Worm (Caenorhabditis elegans) whole organism, L1 larva: Measurements from ENCODE around the gene Y75D11A.3.

Experiments used
- C04F5.9 ChIP-seq: sonication (generic microtip); optimal IDR thresholded peaks from 2 replicates; lab custom pipeline; 2016; ENCODE audit warnings: missing genetic modification characterization, missing compliant biosample characterization
- Y116A8C.19 ChIP-seq: sonication (generic microtip); optimal IDR thresholded peaks from 2 replicates; lab custom pipeline; 2016; ENCODE audit warnings: missing compliant biosample characterization, missing genetic modification characterization, borderline replicate concordance
- alr-1 ChIP-seq: fragments of 200-800 bp; sonication (Bioruptor generic); optimal IDR thresholded peaks from 2 replicates; lab custom pipeline; 2018; ENCODE audit warnings: borderline replicate concordance, mild to moderate bottlenecking, missing genetic modification characterization, missing compliant biosample characterization
- ceh-8 ChIP-seq: fragments of 200-800 bp; sonication (Bioruptor generic); optimal IDR thresholded peaks from 2 replicates; lab custom pipeline; 2018; ENCODE audit warnings: mild to moderate bottlenecking, missing genetic modification characterization, moderate library complexity, missing compliant biosample characterization
- ceh-82 ChIP-seq, 3 experiments: fragments of 150-350 bp in 1 of 3; sonication (generic microtip) in 2 of 3; optimal IDR thresholded peaks; 2 replicates each; lab custom pipeline; 2014 to 2017; ENCODE audit warnings: missing biosample characterization in 3 of 3, missing genetic modification characterization in 3 of 3
- ceh-88 ChIP-seq: fragments of 200-800 bp; sonication (Bioruptor generic); IDR thresholded peaks from 2 replicates; pipeline ENCODE4 v1.3.6; 2022; ENCODE audit warnings: missing genetic modification characterization, missing compliant biosample characterization
- ces-1 ChIP-seq: fragments of 150-350 bp; optimal IDR thresholded peaks from 2 replicates; lab custom pipeline; 2014; ENCODE audit warnings: missing biosample characterization, missing genetic modification reagents, missing genetic modification characterization
- egl-27 ChIP-seq, 2 experiments: fragments of 150-350 bp in 1 of 2; sonication (generic microtip); optimal IDR thresholded peaks; 3 replicates each; lab custom pipeline; 2017 to 2018; ENCODE audit warnings: missing biosample characterization in 2 of 2, missing genetic modification characterization in 2 of 2, missing genetic modification reagents in 2 of 2
- elt-2 ChIP-seq: sonication (generic microtip); optimal IDR thresholded peaks from 2 replicates; lab custom pipeline; 2016; ENCODE audit warnings: missing genetic modification characterization, mild to moderate bottlenecking, inconsistent platforms, missing compliant biosample characterization, missing genetic modification reagents
- elt-3 ChIP-seq, 6 experiments: fragments of 150-350 bp in 1 of 6; sonication (generic microtip); optimal IDR thresholded peaks; 2 replicates each; lab custom pipeline; 2017 to 2018; ENCODE audit warnings: missing biosample characterization in 6 of 6, missing genetic modification characterization in 6 of 6, inconsistent platforms in 1 of 6
- fos-1 ChIP-seq: fragments of 150-350 bp; optimal IDR thresholded peaks from 2 replicates; lab custom pipeline; 2014; ENCODE audit warnings: missing biosample characterization, missing genetic modification characterization
- hpl-2 ChIP-seq: fragments of 150-350 bp; optimal IDR thresholded peaks from 2 replicates; lab custom pipeline; 2014; ENCODE audit warnings: missing biosample characterization, missing genetic modification reagents, missing genetic modification characterization
- irx-1 ChIP-seq: sonication (generic microtip); optimal IDR thresholded peaks from 2 replicates; lab custom pipeline; 2016; ENCODE audit warnings: missing genetic modification characterization, missing compliant biosample characterization
- isw-1 ChIP-seq: fragments of 200-800 bp; sonication (Bioruptor generic); IDR thresholded peaks from 2 replicates; pipeline ENCODE4 v1.3.6; 2022; ENCODE audit warnings: missing genetic modification characterization, missing compliant biosample characterization
- lin-13 ChIP-seq: fragments of 150-350 bp; optimal IDR thresholded peaks from 2 replicates; lab custom pipeline; 2014; ENCODE audit warnings: missing biosample characterization, missing genetic modification reagents, missing genetic modification characterization
- lin-14 ChIP-seq: fragments of 200-800 bp; sonication (Bioruptor generic); optimal IDR thresholded peaks from 2 replicates; lab custom pipeline; 2018; ENCODE audit warnings: mild to moderate bottlenecking, missing genetic modification characterization, moderate library complexity, missing compliant biosample characterization
- lin-15B ChIP-seq: fragments of 150-350 bp; sonication (generic microtip); optimal IDR thresholded peaks from 3 replicates; lab custom pipeline; 2014; ENCODE audit warnings: missing biosample characterization, missing genetic modification characterization
- lin-39 ChIP-seq: fragments of 150-350 bp; optimal IDR thresholded peaks from 2 replicates; lab custom pipeline; 2014; ENCODE audit warnings: missing biosample characterization, missing genetic modification reagents, missing genetic modification characterization
- lsy-2 ChIP-seq, 2 experiments: fragments of 150-350 bp; optimal IDR thresholded peaks; 2 replicates each; lab custom pipeline; 2014; ENCODE audit warnings: missing biosample characterization in 2 of 2, missing genetic modification characterization in 2 of 2
- mab-9 ChIP-seq: fragments of 200-800 bp; sonication (Bioruptor generic); IDR thresholded peaks from 2 replicates; pipeline ENCODE4 v1.3.6; 2022; ENCODE audit warnings: missing genetic modification reagents, missing genetic modification characterization, missing compliant biosample characterization
- mdl-1 ChIP-seq, 2 experiments: fragments of 150-350 bp; optimal IDR thresholded peaks; 2 replicates each; lab custom pipeline; 2014 to 2017; ENCODE audit warnings: missing biosample characterization in 2 of 2, missing genetic modification characterization in 2 of 2, inconsistent platforms in 1 of 2
- mef-2 ChIP-seq: fragments of 150-350 bp; optimal IDR thresholded peaks from 2 replicates; lab custom pipeline; 2014; ENCODE audit warnings: missing biosample characterization, missing genetic modification characterization
- mep-1 ChIP-seq: fragments of 150-350 bp; optimal IDR thresholded peaks from 2 replicates; lab custom pipeline; 2014; ENCODE audit warnings: missing biosample characterization, missing genetic modification characterization
- nhr-11 ChIP-seq: fragments of 150-350 bp; optimal IDR thresholded peaks from 2 replicates; lab custom pipeline; 2014; ENCODE audit warnings: missing biosample characterization, missing genetic modification characterization
- nhr-12 ChIP-seq: sonication (generic microtip); optimal IDR thresholded peaks from 2 replicates; lab custom pipeline; 2017; ENCODE audit warnings: missing biosample characterization, missing genetic modification characterization
- nhr-20 ChIP-seq: sonication (generic microtip); optimal IDR thresholded peaks from 2 replicates; lab custom pipeline; 2016; ENCODE audit warnings: mild to moderate bottlenecking, missing genetic modification characterization, missing compliant biosample characterization
- nhr-237 ChIP-seq: fragments of 150-350 bp; optimal IDR thresholded peaks from 2 replicates; lab custom pipeline; 2014; ENCODE audit warnings: missing biosample characterization, missing genetic modification characterization
- nhr-28 ChIP-seq: fragments of 150-350 bp; optimal IDR thresholded peaks from 2 replicates; lab custom pipeline; 2014; ENCODE audit warnings: missing biosample characterization, missing genetic modification characterization
- nhr-84 ChIP-seq: sonication (generic microtip); optimal IDR thresholded peaks from 2 replicates; lab custom pipeline; 2017; ENCODE audit warnings: missing biosample characterization, missing genetic modification characterization
- nhr-90 ChIP-seq: sonication (generic microtip); optimal IDR thresholded peaks from 2 replicates; lab custom pipeline; 2016; ENCODE audit warnings: mild to moderate bottlenecking, missing genetic modification characterization, missing compliant biosample characterization; ENCODE audit not compliant: poor library complexity
- pag-3 ChIP-seq: sonication (generic microtip); optimal IDR thresholded peaks from 2 replicates; lab custom pipeline; 2017; ENCODE audit warnings: missing genetic modification characterization, mild to moderate bottlenecking, missing compliant biosample characterization, antibody characterized with exemption, borderline replicate concordance; ENCODE audit not compliant: insufficient read depth
- rnt-1 ChIP-seq: sonication (generic microtip); optimal IDR thresholded peaks from 2 replicates; lab custom pipeline; 2016; ENCODE audit warnings: mild to moderate bottlenecking, missing genetic modification characterization, moderate library complexity, missing compliant biosample characterization
- skn-1 ChIP-seq: fragments of 150-350 bp; optimal IDR thresholded peaks from 2 replicates; lab custom pipeline; 2014; ENCODE audit warnings: missing biosample characterization, missing genetic modification characterization
- snu-23 ChIP-seq: sonication (generic microtip); optimal IDR thresholded peaks from 2 replicates; lab custom pipeline; 2016; ENCODE audit warnings: missing genetic modification characterization, missing compliant biosample characterization
- swsn-7 ChIP-seq: sonication (generic microtip); optimal IDR thresholded peaks from 2 replicates; lab custom pipeline; 2016; ENCODE audit warnings: missing genetic modification characterization, missing compliant biosample characterization
- tlp-1 ChIP-seq: fragments of 150-350 bp; optimal IDR thresholded peaks from 2 replicates; lab custom pipeline; 2014; ENCODE audit warnings: missing biosample characterization, missing genetic modification characterization
- zip-4 ChIP-seq: fragments of 200-800 bp; sonication (Bioruptor generic); optimal IDR thresholded peaks from 2 replicates; lab custom pipeline; 2018; ENCODE audit warnings: mild to moderate bottlenecking, missing genetic modification characterization, moderate library complexity, missing compliant biosample characterization
- ztf-4 ChIP-seq: fragments of 150-350 bp; optimal IDR thresholded peaks from 2 replicates; lab custom pipeline; 2014; ENCODE audit warnings: missing biosample characterization, missing genetic modification characterization

The Y75D11A.3 gene

ce11 chrX:1706538-1706937 lies 39.5 kb downstream of the Y75D11A.3 start, which contains the start of gene F07G6.5:
TSS of gene F07G6.5 (minus strand) at chrX:1706638.
- TF ChIP-seq alr-1 (no peak), nhr-12 (tag; lab: Kevin White, UChicago) (no peak), zip-4 (GFP tag; lab: Kevin White, UChicago) (no peak), irx-1 (no peak), mef-2 (tag; lab: Kevin White, UChicago) (no peak), mab-9 (GFP tag; lab: Robert Waterston, UW) (no peak), nhr-28 (tag; lab: Kevin White, UChicago) (no peak), mdl-1 (tag; optimal IDR thresholded peaks at IDR 0.05; lab: Kevin White, UChicago) (no peak), hpl-2 (no peak), skn-1 (tag; lab: Kevin White, UChicago) (no peak), egl-27 (tag; optimal IDR thresholded peaks at IDR 0.05; lab: Kevin White, UChicago) (no peak), Y116A8C.19 (tag; lab: Kevin White, UChicago) (no peak), ztf-4 (tag; lab: Kevin White, UChicago) (no peak)

DNA sequence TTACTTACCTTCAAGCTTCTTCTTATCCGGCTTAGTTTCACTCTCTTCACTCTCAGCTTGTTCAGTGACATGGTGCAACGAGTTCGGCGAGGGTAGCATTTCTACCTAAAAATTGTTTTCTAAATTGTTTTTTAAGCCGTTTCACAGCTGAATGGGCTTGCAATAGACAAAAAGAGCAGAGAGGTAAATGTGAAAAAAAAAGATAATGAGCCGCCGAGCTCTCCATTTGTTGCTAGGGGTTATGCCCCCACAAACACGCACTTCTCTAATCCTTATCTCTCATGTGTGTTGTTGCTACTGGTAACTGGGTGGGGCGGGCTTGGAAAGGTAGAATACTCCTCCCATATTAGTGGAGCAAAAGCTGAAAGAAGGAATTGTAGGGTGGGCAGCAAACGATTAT lies 42.2 kb downstream of the Y75D11A.3 start, which contains the start of gene C36C9.5:
Gene C36C9.5 (minus strand): TSS at position 101 of the 400 bp plus-strand sequence.
- TF ChIP-seq rnt-1 (no peak), skn-1 (tag; lab: Kevin White, UChicago) (no peak), tlp-1 (tag; lab: Kevin White, UChicago) (no peak), isw-1 (no peak), elt-2 (no peak), ceh-82 (tag; optimal IDR thresholded peaks at IDR 0.05; lab: Kevin White, UChicago) (no peak), lin-14 (GFP tag; lab: Kevin White, UChicago) (no peak), mdl-1 (tag; optimal IDR thresholded peaks at IDR 0.05; lab: Kevin White, UChicago) (no peak), mef-2 (tag; lab: Kevin White, UChicago) (no peak), lin-39 (tag; lab: Kevin White, UChicago) (no peak), nhr-28 (tag; lab: Kevin White, UChicago) (no peak), nhr-237 (no peak), ceh-8 (GFP tag; lab: Kevin White, UChicago) (no peak)

DNA sequence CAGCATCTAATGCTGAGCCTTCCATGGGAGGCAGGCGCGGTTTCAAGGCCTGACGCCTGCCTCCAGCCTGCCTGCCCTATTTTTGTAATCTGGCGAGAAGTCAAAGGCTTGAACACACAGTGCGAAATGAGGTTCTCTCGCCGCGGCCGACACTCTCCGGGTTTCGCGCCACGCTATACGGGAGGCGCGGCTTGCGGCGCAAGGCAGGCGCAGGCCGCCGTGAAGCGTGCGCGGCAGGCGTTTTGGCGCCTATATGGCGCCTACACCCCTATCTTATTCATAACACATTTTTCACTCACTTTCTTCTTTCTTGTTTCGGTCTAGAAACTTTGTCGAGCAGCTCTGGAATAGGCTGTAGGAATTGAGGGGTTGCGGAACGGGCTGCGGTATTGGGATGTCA lies 43.0 kb downstream of the Y75D11A.3 start:
- TF ChIP-seq C04F5.9 (tag; lab: Kevin White, UChicago) (no peak), swsn-7 (tag; lab: Kevin White, UChicago) (no peak), nhr-90 (tag; lab: Kevin White, UChicago) (no peak)

- TF ChIP-seq irx-1 = no peak
- no peak for TF ChIP-seq lin-13 (GFP tag; lab: Kevin White, UChicago)
- TF ChIP-seq mep-1 (tag; lab: Kevin White, UChicago) = no peak
- TF ChIP-seq egl-27 (tag; optimal IDR thresholded peaks at IDR 0.05; lab: Kevin White, UChicago) = no peak
- no peak for TF ChIP-seq snu-23 (GFP tag; lab: Kevin White, UChicago)
- TF ChIP-seq pag-3 (tag; lab: Kevin White, UChicago) = no peak
- TF ChIP-seq ceh-82 (tag; optimal IDR thresholded peaks at IDR 0.05; lab: Kevin White, UChicago) = no peak
- TF ChIP-seq nhr-11 (tag; lab: Kevin White, UChicago) = no peak
- no peak for TF ChIP-seq nhr-20 (tag; lab: Kevin White, UChicago)
- TF ChIP-seq ces-1 (GFP tag; lab: Kevin White, UChicago) = no peak
- TF ChIP-seq lin-15B (tag; lab: Kevin White, UChicago) = no peak
- no peak for TF ChIP-seq lsy-2 (tag; optimal IDR thresholded peaks at IDR 0.05; lab: Kevin White, UChicago)
- no peak for TF ChIP-seq nhr-28 (tag; lab: Kevin White, UChicago)
- TF ChIP-seq fos-1 (tag; lab: Kevin White, UChicago) = no peak
- no peak for TF ChIP-seq nhr-84 (tag; lab: Kevin White, UChicago)
- no peak for TF ChIP-seq ceh-88 (GFP tag; lab: Robert Waterston, UW)
- TF ChIP-seq elt-3 (tag; optimal IDR thresholded peaks at IDR 0.05; lab: Kevin White, UChicago) = no peak
- TF ChIP-seq skn-1 (tag; lab: Kevin White, UChicago) = no peak
- TF ChIP-seq, all 84 proteins: peak for 0
These were observed 47.5 kb downstream of the Y75D11A.3 start for ce11 chrX:1698476-1698875.
